Fruit fly (Drosophila melanogaster) whole organism, embryonic: ENCODE results near the gene CG11839.

ENCODE experiments used
- CG10209 ChIP-seq: fragments of 200-800 bp; sonication (Bioruptor generic); optimal IDR thresholded peaks from 3 replicates; lab custom pipeline; 2017; ENCODE audit warnings: missing biosample characterization, mild to moderate bottlenecking, missing genetic modification characterization, missing genetic modification reagents
- CG10267 ChIP-seq: fragments of 200-800 bp; sonication (Bioruptor generic); optimal IDR thresholded peaks from 2 replicates; lab custom pipeline; 2018; ENCODE audit warnings: missing biosample characterization, mild to moderate bottlenecking, missing genetic modification characterization, moderate library complexity
- CG11504 ChIP-seq: fragments of 200-800 bp; sonication (Bioruptor generic); optimal IDR thresholded peaks from 3 replicates; lab custom pipeline; 2019; ENCODE audit warnings: missing biosample characterization, mild to moderate bottlenecking, missing genetic modification characterization, moderate library complexity
- CG12071 ChIP-seq: fragments of 200-800 bp; sonication (Bioruptor generic); optimal IDR thresholded peaks from 3 replicates; lab custom pipeline; 2018; ENCODE audit warnings: missing biosample characterization, mild to moderate bottlenecking, missing genetic modification characterization
- CG12236 ChIP-seq: fragments of 200-800 bp; sonication (Bioruptor generic); optimal IDR thresholded peaks from 2 replicates; lab custom pipeline; 2016; ENCODE audit warnings: missing biosample characterization, missing genetic modification characterization
- CG13287 ChIP-seq: fragments of 200-800 bp; sonication (Bioruptor generic); IDR thresholded peaks from 2 replicates; pipeline ENCODE4 v1.3.6; 2022; ENCODE audit warnings: missing biosample characterization, missing genetic modification characterization; ENCODE audit not compliant: partially characterized antibody
- CG14710 ChIP-seq: fragments of 200-800 bp; sonication (Bioruptor generic); optimal IDR thresholded peaks from 3 replicates; lab custom pipeline; 2019; ENCODE audit warnings: missing biosample characterization, mild to moderate bottlenecking, missing genetic modification characterization, moderate library complexity
- CG17385 ChIP-seq: fragments of 200-800 bp; sonication (Bioruptor generic); optimal IDR thresholded peaks from 3 replicates; lab custom pipeline; 2018; ENCODE audit warnings: missing biosample characterization, mild to moderate bottlenecking, missing genetic modification characterization
- CG2712 ChIP-seq: fragments of 200-800 bp; optimal IDR thresholded peaks from 3 replicates; lab custom pipeline; 2019; ENCODE audit warnings: missing biosample characterization, mild to moderate bottlenecking, missing genetic modification characterization, moderate library complexity
- CG2889 ChIP-seq: fragments of 200-800 bp; sonication (Bioruptor generic); IDR thresholded peaks from 3 replicates; pipeline ENCODE4 v1.3.6; 2022; ENCODE audit warnings: missing biosample characterization, missing genetic modification characterization
- CG3163 ChIP-seq: fragments of 200-800 bp; sonication (Bioruptor generic); optimal IDR thresholded peaks from 3 replicates; lab custom pipeline; 2016; ENCODE audit warnings: missing biosample characterization, missing genetic modification characterization
- CG4360 ChIP-seq: fragments of 200-800 bp; sonication (Bioruptor generic); IDR thresholded peaks from 2 replicates; pipeline ENCODE4 v1.3.6; 2022; ENCODE audit warnings: missing biosample characterization, missing genetic modification characterization
- CG4424 ChIP-seq: fragments of 200-800 bp; sonication (Bioruptor generic); optimal IDR thresholded peaks from 3 replicates; lab custom pipeline; 2016; ENCODE audit warnings: missing biosample characterization, missing genetic modification characterization
- CG7928 ChIP-seq: fragments of 200-800 bp; sonication (Bioruptor generic); optimal IDR thresholded peaks from 2 replicates; lab custom pipeline; 2017; ENCODE audit warnings: missing biosample characterization, mild to moderate bottlenecking, missing genetic modification characterization
- CG8765 ChIP-seq: fragments of 200-800 bp; sonication (Bioruptor generic); IDR thresholded peaks from 2 replicates; pipeline ENCODE4 v1.3.6; 2022; ENCODE audit warnings: missing biosample characterization, missing genetic modification characterization
- CHES-1-like ChIP-seq: fragments of 200-800 bp; sonication (Bioruptor generic); optimal IDR thresholded peaks from 2 replicates; lab custom pipeline; 2016; ENCODE audit warnings: missing biosample characterization, missing genetic modification characterization
- Ets97D ChIP-seq: fragments of 200-800 bp; sonication (Bioruptor generic); optimal IDR thresholded peaks from 3 replicates; lab custom pipeline; 2016; ENCODE audit warnings: missing biosample characterization, missing genetic modification characterization
- Fer2 ChIP-seq: fragments of 200-800 bp; sonication (Bioruptor generic); optimal IDR thresholded peaks from 2 replicates; lab custom pipeline; 2018; ENCODE audit warnings: missing biosample characterization, mild to moderate bottlenecking, missing genetic modification characterization, moderate library complexity
- HLH4C ChIP-seq: fragments of 200-800 bp; sonication (Bioruptor generic); IDR thresholded peaks from 3 replicates; pipeline ENCODE4 v1.3.6; 2022; ENCODE audit warnings: missing biosample characterization, missing genetic modification characterization; ENCODE audit not compliant: partially characterized antibody
- Nf-YC ChIP-seq: fragments of 200-800 bp; optimal IDR thresholded peaks from 3 replicates; lab custom pipeline; 2019; ENCODE audit warnings: missing biosample characterization, mild to moderate bottlenecking, missing genetic modification characterization, moderate library complexity
- Pdp1 ChIP-seq, 2 experiments: fragments of 200-800 bp; sonication (Bioruptor generic); optimal IDR thresholded peaks; 3 replicates each; lab custom pipeline; 2016; ENCODE audit warnings: missing biosample characterization in 2 of 2, missing genetic modification characterization in 2 of 2, mild to moderate bottlenecking in 1 of 2, moderate library complexity in 1 of 2
- Usf ChIP-seq: fragments of 200-800 bp; sonication (Bioruptor generic); optimal IDR thresholded peaks from 2 replicates; lab custom pipeline; 2017; ENCODE audit warnings: missing genotype, missing biosample characterization, missing genetic modification characterization
- abd-A ChIP-seq: fragments of 200-800 bp; sonication (Bioruptor generic); optimal IDR thresholded peaks from 3 replicates; lab custom pipeline; 2019; ENCODE audit warnings: missing biosample characterization, mild to moderate bottlenecking, missing genetic modification characterization, moderate library complexity
- bab2 ChIP-seq: fragments of 200-800 bp; sonication (Bioruptor generic); optimal IDR thresholded peaks from 2 replicates; lab custom pipeline; 2016; ENCODE audit warnings: missing biosample characterization, missing genetic modification characterization
- cato ChIP-seq: fragments of 200-800 bp; sonication (Bioruptor generic); optimal IDR thresholded peaks from 2 replicates; lab custom pipeline; 2016; ENCODE audit warnings: missing biosample characterization, missing genetic modification characterization, borderline replicate concordance
- caup ChIP-seq: fragments of 200-800 bp; sonication (Bioruptor generic); optimal IDR thresholded peaks from 3 replicates; lab custom pipeline; 2017; ENCODE audit warnings: missing biosample characterization, mild to moderate bottlenecking, missing genetic modification characterization, moderate library complexity; ENCODE audit not compliant: severe bottlenecking
- chn ChIP-seq: fragments of 200-800 bp; sonication (Bioruptor generic); optimal IDR thresholded peaks from 2 replicates; lab custom pipeline; 2016; ENCODE audit warnings: missing biosample characterization, missing genetic modification characterization
- dmrt11E ChIP-seq: fragments of 200-800 bp; sonication (Bioruptor generic); optimal IDR thresholded peaks from 3 replicates; lab custom pipeline; 2018; ENCODE audit warnings: missing biosample characterization, mild to moderate bottlenecking, missing genetic modification characterization, moderate library complexity
- emc ChIP-seq: fragments of 200-800 bp; sonication (Bioruptor generic); optimal IDR thresholded peaks from 2 replicates; lab custom pipeline; 2016; ENCODE audit warnings: missing biosample characterization, missing genetic modification characterization
- exex ChIP-seq: fragments of 200-800 bp; sonication (Bioruptor generic); optimal IDR thresholded peaks from 4 replicates; lab custom pipeline; 2018; ENCODE audit warnings: missing biosample characterization, mild to moderate bottlenecking, missing genetic modification characterization, moderate library complexity
- fd96Cb ChIP-seq: fragments of 200-800 bp; sonication (Bioruptor generic); optimal IDR thresholded peaks from 2 replicates; lab custom pipeline; 2018; ENCODE audit warnings: missing biosample characterization, mild to moderate bottlenecking, missing genetic modification characterization, moderate library complexity
- grau ChIP-seq: fragments of 200-800 bp; optimal IDR thresholded peaks from 3 replicates; lab custom pipeline; 2019; ENCODE audit warnings: missing biosample characterization, mild to moderate bottlenecking, missing genetic modification characterization, moderate library complexity
- grn ChIP-seq: fragments of 200-800 bp; sonication (Bioruptor generic); optimal IDR thresholded peaks from 3 replicates; lab custom pipeline; 2017; ENCODE audit warnings: missing biosample characterization, missing genetic modification characterization
- gsb-n ChIP-seq: fragments of 200-800 bp; sonication (Bioruptor generic); optimal IDR thresholded peaks from 3 replicates; lab custom pipeline; 2018; ENCODE audit warnings: missing biosample characterization, mild to moderate bottlenecking, missing genetic modification characterization
- jigr1 ChIP-seq: fragments of 200-800 bp; sonication (Bioruptor generic); IDR thresholded peaks from 3 replicates; pipeline ENCODE4 v1.3.6; 2022; ENCODE audit warnings: missing biosample characterization, missing genetic modification characterization
- lbe ChIP-seq: fragments of 200-800 bp; sonication (Bioruptor generic); optimal IDR thresholded peaks from 2 replicates; lab custom pipeline; 2016; ENCODE audit warnings: missing biosample characterization, mild to moderate bottlenecking, missing genetic modification characterization
- lola ChIP-seq, 3 experiments: fragments of >200 bp in 2 of 3; fragments of 200-800 bp in 1 of 3; sonication (Bioruptor generic) in 1 of 3; optimal IDR thresholded peaks; 2 replicates each; lab custom pipeline; 2017 to 2019; ENCODE audit warnings: missing biosample characterization in 3 of 3, missing genetic modification characterization in 3 of 3, mild to moderate bottlenecking in 1 of 3, moderate library complexity in 1 of 3
- mirr ChIP-seq: fragments of 200-800 bp; sonication (Bioruptor generic); optimal IDR thresholded peaks from 3 replicates; lab custom pipeline; 2018; ENCODE audit warnings: missing biosample characterization, mild to moderate bottlenecking, missing genetic modification characterization
- nau ChIP-seq: fragments of 200-800 bp; sonication (Bioruptor generic); optimal IDR thresholded peaks from 3 replicates; lab custom pipeline; 2017; ENCODE audit warnings: missing biosample characterization, mild to moderate bottlenecking, missing genetic modification characterization, missing genetic modification reagents
- odd ChIP-seq: fragments of 200-800 bp; sonication (Bioruptor generic); optimal IDR thresholded peaks from 2 replicates; lab custom pipeline; 2017; ENCODE audit warnings: missing biosample characterization, mild to moderate bottlenecking, missing genetic modification characterization
- otp ChIP-seq: fragments of 200-800 bp; sonication (Bioruptor generic); IDR thresholded peaks from 3 replicates; pipeline ENCODE4, ENCODE4 v1.3.6; 2022; ENCODE audit warnings: missing biosample characterization, missing genetic modification characterization
- pfk ChIP-seq: fragments of 200-800 bp; sonication (Bioruptor generic); optimal IDR thresholded peaks from 2 replicates; lab custom pipeline; 2018; ENCODE audit warnings: missing biosample characterization, mild to moderate bottlenecking, missing genetic modification characterization, moderate library complexity
- phol ChIP-seq: fragments of 200-800 bp; sonication (Bioruptor generic); optimal IDR thresholded peaks from 3 replicates; lab custom pipeline; 2018; ENCODE audit warnings: missing biosample characterization, mild to moderate bottlenecking, missing genetic modification characterization, moderate library complexity
- pzg ChIP-seq: fragments of 200-800 bp; sonication (Bioruptor generic); optimal IDR thresholded peaks from 3 replicates; lab custom pipeline; 2018; ENCODE audit warnings: missing biosample characterization, mild to moderate bottlenecking, missing genetic modification characterization, moderate library complexity
- rib ChIP-seq: fragments of 200-800 bp; sonication (Bioruptor generic); IDR thresholded peaks from 2 replicates; pipeline ENCODE4 v1.3.6; 2022; ENCODE audit warnings: missing biosample characterization, missing genetic modification characterization
- stc ChIP-seq: fragments of 200-800 bp; sonication (Bioruptor generic); IDR thresholded peaks from 2 replicates; pipeline ENCODE4 v1.3.6; 2022; ENCODE audit warnings: missing biosample characterization, missing genetic modification characterization
- stwl ChIP-seq: fragments of 200-800 bp; sonication (Bioruptor generic); optimal IDR thresholded peaks from 3 replicates; lab custom pipeline; 2018; ENCODE audit warnings: missing biosample characterization, mild to moderate bottlenecking, missing genetic modification characterization, moderate library complexity
- tio ChIP-seq: fragments of 200-800 bp; sonication (Bioruptor generic); optimal IDR thresholded peaks from 2 replicates; lab custom pipeline; 2017; ENCODE audit warnings: missing biosample characterization, missing genetic modification characterization, inconsistent platforms
- trem ChIP-seq: fragments of 200-800 bp; optimal IDR thresholded peaks from 3 replicates; lab custom pipeline; 2019; ENCODE audit warnings: missing biosample characterization, mild to moderate bottlenecking, missing genetic modification characterization, moderate library complexity
- unc-4 ChIP-seq: fragments of 200-800 bp; sonication (Bioruptor generic); IDR thresholded peaks from 2 replicates; pipeline ENCODE4 v1.3.6; 2022; ENCODE audit warnings: missing biosample characterization, missing genetic modification characterization; ENCODE audit not compliant: partially characterized antibody

The CG11839 gene

dm6 chr3R:25056016-25056415, 13.7 kb upstream of the CG11839 start, which contains the start of the genes CG31111 and stac (continued):
- TF ChIP-seq otp (GFP tag; lab: Robert Waterston, UW) (no peak), bab2 (GFP tag; lab: Kevin White, UChicago) (no peak), CG4424 (no peak), cato (no peak), tio (GFP tag; lab: Kevin White, UChicago) (no peak), pfk (GFP tag; lab: Kevin White, UChicago) (peak; percentile 44), CG12071 (GFP tag; lab: Kevin White, UChicago) (no peak), lbe (GFP tag; lab: Kevin White, UChicago) (peak; percentile 49), CG10209 (GFP tag; lab: Kevin White, UChicago) (no peak), CG17385 (GFP tag; lab: Kevin White, UChicago) (peak; percentile 19), CG7928 (GFP tag; lab: Kevin White, UChicago) (peak; percentile 8), pzg (peak; percentile 44), nau (no peak), phol (tag; lab: Kevin White, UChicago) (no peak), CHES-1-like (GFP tag; lab: Kevin White, UChicago) (no peak), Pdp1 (GFP tag; optimal IDR thresholded peaks at IDR 0.05; lab: Kevin White, UChicago) (peak in 1 of 2 experiments; percentile 0), Usf (GFP tag; lab: Kevin White, UChicago) (no peak), abd-A (tag; lab: Kevin White, UChicago) (no peak), Fer2 (tag; lab: Kevin White, UChicago) (no peak), mirr (no peak), fd96Cb (tag; lab: Kevin White, UChicago) (no peak), CG2712 (tag; lab: Kevin White, UChicago) (peak; percentile 5), CG2889 (GFP tag; lab: Robert Waterston, UW) (no peak), gsb-n (no peak), CG8765 (GFP tag; lab: Robert Waterston, UW) (no peak), rib (GFP tag; lab: Robert Waterston, UW) (no peak), CG12236 (no peak), stc (GFP tag; lab: Robert Waterston, UW) (no peak), caup (GFP tag; lab: Kevin White, UChicago) (no peak), Nf-YC (peak; percentile 5), jigr1 (GFP tag; lab: Robert Waterston, UW) (no peak), CG4360 (GFP tag; lab: Robert Waterston, UW) (peak; percentile 66; the same call in 1 of the 2 replicates), grn (GFP tag; lab: Kevin White, UChicago) (peak; percentile 90), grau (tag; lab: Kevin White, UChicago) (peak; percentile 14), emc (GFP tag; lab: Kevin White, UChicago) (no peak), CG11504 (no peak), Ets97D (GFP tag; lab: Kevin White, UChicago) (peak; percentile 40), CG3163 (GFP tag; lab: Kevin White, UChicago) (no peak), unc-4 (0 out of 2 replicates have a peak, but pooled peaks have one; percentile 22), CG13287 (GFP tag; lab: Robert Waterston, UW) (peak; percentile 37; the same call in 1 of the 2 replicates), dmrt11E (no peak), odd (GFP tag; lab: Kevin White, UChicago) (peak; percentile 18), stwl (tag; lab: Kevin White, UChicago) (peak; percentile 62), CG10267 (peak; percentile 4), chn (GFP tag; lab: Kevin White, UChicago) (no peak), CG14710 (peak; percentile 17), HLH4C (GFP tag; lab: Robert Waterston, UW) (no peak), trem (tag; lab: Kevin White, UChicago) (peak; percentile 90), lola (GFP tag; optimal IDR thresholded peaks at IDR 0.05; lab: Kevin White, UChicago) (no peak), exex (tag; lab: Kevin White, UChicago) (peak; percentile 29)
